Worm (Caenorhabditis elegans) whole organism, L4 larva: ENCODE results near the gene F11D11.6.

Source experiments
- lin-13 ChIP-seq: fragments of 150-350 bp; optimal IDR thresholded peaks from 2 replicates; lab custom pipeline; 2014; ENCODE audit warnings: missing biosample characterization, missing genetic modification reagents, missing genetic modification characterization
- mdl-1 ChIP-seq, 2 experiments: fragments of 150-350 bp in 1 of 2; sonication (generic microtip) in 1 of 2; optimal IDR thresholded peaks; 2 replicates each; lab custom pipeline; 2014 to 2017; ENCODE audit warnings: missing biosample characterization in 2 of 2, missing genetic modification characterization in 2 of 2
- nhr-111 ChIP-seq: fragments of 200-800 bp; sonication (Bioruptor generic); optimal IDR thresholded peaks from 2 replicates; lab custom pipeline; 2018; ENCODE audit warnings: mild to moderate bottlenecking, missing genetic modification characterization, missing compliant biosample characterization
- ztf-7 ChIP-seq: fragments of 150-350 bp; optimal IDR thresholded peaks from 2 replicates; lab custom pipeline; 2014; ENCODE audit warnings: missing biosample characterization, missing genetic modification characterization

ce11 chrV:18722510-18723299 lies 30.2 kb downstream of the F11D11.6 start:
- no peak for TF ChIP-seq mdl-1 (tag; optimal IDR thresholded peaks at IDR 0.05; lab: Kevin White, UChicago)
- TF ChIP-seq ztf-7 (tag; lab: Kevin White, UChicago) = no peak
- TF ChIP-seq nhr-111 (GFP tag; lab: Kevin White, UChicago) = no peak
- no peak for TF ChIP-seq lin-13 (GFP tag; lab: Kevin White, UChicago)
